Worm (Caenorhabditis elegans): ENCODE data around the gene acs-4.

acs-4 gene

DNA sequence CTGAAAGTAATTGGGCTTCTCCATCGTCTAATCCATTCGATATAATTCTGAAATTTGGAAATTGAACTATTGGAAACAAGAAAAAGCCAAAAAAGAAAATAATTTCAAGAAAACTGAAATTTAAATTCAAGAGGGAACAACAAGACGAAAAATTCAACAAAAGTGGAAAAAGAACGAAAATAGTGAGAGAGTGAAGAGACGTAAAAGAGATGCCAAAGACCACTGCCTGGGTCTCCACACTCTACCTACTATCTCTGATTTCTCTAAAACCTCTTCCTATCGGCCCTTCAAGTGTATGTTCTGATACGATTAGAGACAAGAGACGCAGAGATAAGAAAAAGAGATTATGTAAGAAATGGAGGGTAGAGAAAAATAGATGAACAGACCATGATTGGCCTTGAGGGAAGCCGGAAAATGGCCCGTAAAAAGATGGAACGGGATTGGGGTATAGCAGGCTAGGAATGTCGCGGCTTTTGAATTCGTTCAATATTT, 13.8 kb upstream of the acs-4 start, which contains the start of gene ogt-1 (continued):
- TF ChIP-seq fkh-10 (GFP tag; optimal IDR thresholded peaks at IDR 0.05) (peak; percentile 39), nfya-1 (tag; optimal IDR thresholded peaks at IDR 0.05; ENCODE audit: insufficient read depth) (peak; percentile 94)

DNA sequence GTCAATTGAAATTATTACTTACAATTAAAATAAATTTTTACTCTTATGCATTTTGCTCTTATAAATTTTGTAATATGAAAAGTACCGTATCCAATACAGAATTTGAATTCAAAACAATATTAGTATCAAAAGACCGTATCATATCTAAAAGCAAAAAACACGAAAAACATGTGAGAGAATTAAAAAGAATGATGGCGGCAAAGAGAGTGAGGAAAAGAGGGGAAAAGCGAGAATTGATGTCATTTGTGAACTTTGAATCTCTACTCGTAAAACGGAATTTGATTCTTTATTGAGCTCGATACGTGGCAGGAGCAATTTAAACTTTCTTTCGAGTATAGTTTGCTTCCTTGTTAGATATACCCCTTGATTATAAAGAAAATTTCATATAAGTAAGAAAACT, 13.1 kb upstream of the acs-4 start:
- TF ChIP-seq nhr-76 (tag; optimal IDR thresholded peaks at IDR 0.05), result no peak
- no peak for TF ChIP-seq lsy-12 (tag; optimal IDR thresholded peaks at IDR 0.05)
- TF ChIP-seq mml-1 (tag; optimal IDR thresholded peaks at IDR 0.05), result no peak
- peak; percentile 16 for TF ChIP-seq jun-1 (tag; optimal IDR thresholded peaks at IDR 0.05)
- peak; percentile 30 for TF ChIP-seq elt-2 (tag; optimal IDR thresholded peaks at IDR 0.05)

DNA sequence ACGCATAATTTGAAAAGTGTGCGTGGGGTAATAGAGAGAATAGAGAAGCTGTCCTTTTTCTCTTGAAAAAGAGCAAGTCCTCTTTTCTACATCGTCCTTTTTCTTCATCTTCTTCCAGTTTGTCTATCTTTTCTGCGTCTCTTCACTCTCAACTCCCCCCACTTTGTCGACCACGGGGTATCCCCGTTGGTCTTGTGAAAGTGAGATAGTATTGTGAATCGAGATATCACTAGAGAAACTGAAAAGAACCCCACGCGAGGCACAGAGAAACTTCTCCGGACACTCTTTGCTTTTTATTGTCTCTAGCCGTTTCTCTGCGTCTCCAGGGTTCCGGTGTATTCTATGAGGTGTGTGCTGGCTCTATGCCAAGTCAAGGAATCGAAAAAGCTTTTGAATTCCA, 12.0 kb upstream of the acs-4 start:
- peak; percentile 17 for TF ChIP-seq ZK546.5 (tag; optimal IDR thresholded peaks at IDR 0.05)
- TF ChIP-seq skn-1 (tag; optimal IDR thresholded peaks at IDR 0.05), result peak; percentile 78
- peak; percentile 40 for TF ChIP-seq elt-1 (tag; optimal IDR thresholded peaks at IDR 0.05)
- peak; percentile 52 for TF ChIP-seq ceh-82 (tag; optimal IDR thresholded peaks at IDR 0.05)
- TF ChIP-seq lsy-12 (tag; optimal IDR thresholded peaks at IDR 0.05), result peak; percentile 87
- TF ChIP-seq jun-1 (tag; optimal IDR thresholded peaks at IDR 0.05), result peak; percentile 89
- TF ChIP-seq sea-2 (GFP tag; optimal IDR thresholded peaks at IDR 0.05), result peak; percentile 13
- TF ChIP-seq nhr-237 (tag; optimal IDR thresholded peaks at IDR 0.05), result no peak
- TF ChIP-seq ama-1 (optimal IDR thresholded peaks at IDR 0.05), result peak; percentile 79
- no peak for TF ChIP-seq nhr-76 (tag; optimal IDR thresholded peaks at IDR 0.05)
- TF ChIP-seq daf-12 (tag; optimal IDR thresholded peaks at IDR 0.05), result no peak
- peak; percentile 98 for TF ChIP-seq fkh-10 (GFP tag; optimal IDR thresholded peaks at IDR 0.05)
- TF ChIP-seq nhr-25 (tag; optimal IDR thresholded peaks at IDR 0.05), result peak; percentile 87
- no peak for TF ChIP-seq ztf-4 (tag; optimal IDR thresholded peaks at IDR 0.05)
- peak; percentile 80 for TF ChIP-seq nhr-43 (tag; optimal IDR thresholded peaks at IDR 0.05; ENCODE audit: poor library complexity, severe bottlenecking)
- TF ChIP-seq nfya-1 (tag; optimal IDR thresholded peaks at IDR 0.05; ENCODE audit: insufficient read depth), result peak; percentile 94
- no peak for TF ChIP-seq eor-1 (tag; optimal IDR thresholded peaks at IDR 0.05)
- peak; percentile 85 for TF ChIP-seq egl-5 (tag; optimal IDR thresholded peaks at IDR 0.05)
- TF ChIP-seq fos-1 (tag; optimal IDR thresholded peaks at IDR 0.05), result peak; percentile 34
- peak; percentile 69 for TF ChIP-seq nhr-77 (tag; optimal IDR thresholded peaks at IDR 0.05)
- no peak for TF ChIP-seq ceh-16 (tag; optimal IDR thresholded peaks at IDR 0.05)
- peak; percentile 81 for TF ChIP-seq zag-1 (tag; optimal IDR thresholded peaks at IDR 0.05)
- no peak for TF ChIP-seq mml-1 (tag; optimal IDR thresholded peaks at IDR 0.05)
- no peak for TF ChIP-seq unc-39 (tag; optimal IDR thresholded peaks at IDR 0.05)
- peak; percentile 75 for TF ChIP-seq R02D3.7 (tag; optimal IDR thresholded peaks at IDR 0.05)
- TF ChIP-seq lin-15B (tag; optimal IDR thresholded peaks at IDR 0.05), result peak; percentile 74
- TF ChIP-seq pha-4 (tag; optimal IDR thresholded peaks at IDR 0.05), result peak; percentile 92
- no peak for TF ChIP-seq nhr-28 (tag; optimal IDR thresholded peaks at IDR 0.05)
- TF ChIP-seq egl-27 (tag; optimal IDR thresholded peaks at IDR 0.05), result peak; percentile 97
- TF ChIP-seq aly-2 (tag; optimal IDR thresholded peaks at IDR 0.05), result no peak
- peak; percentile 69 for TF ChIP-seq unc-62 (GFP tag; optimal IDR thresholded peaks at IDR 0.05)
- TF ChIP-seq nhr-11 (tag; optimal IDR thresholded peaks at IDR 0.05), result peak; percentile 74
- peak; percentile 88 for TF ChIP-seq snpc-4 (tag; optimal IDR thresholded peaks at IDR 0.05)
- TF ChIP-seq mdl-1 (tag; optimal IDR thresholded peaks at IDR 0.05), result peak; percentile 98
- TF ChIP-seq hmg-11 (tag; optimal IDR thresholded peaks at IDR 0.05), result peak; percentile 92
- TF ChIP-seq tbx-2 (tag; optimal IDR thresholded peaks at IDR 0.05), result peak; percentile 79
- TF ChIP-seq ceh-28 (tag; optimal IDR thresholded peaks at IDR 0.05), result peak; percentile 89
- TF ChIP-seq ceh-9 (tag; optimal IDR thresholded peaks at IDR 0.05), result no peak
- TF ChIP-seq nhr-23 (tag; optimal IDR thresholded peaks at IDR 0.05), result peak; percentile 85
- TF ChIP-seq pqm-1 (tag; optimal IDR thresholded peaks at IDR 0.05), result peak; percentile 47
- TF ChIP-seq lin-39 (tag; optimal IDR thresholded peaks at IDR 0.05), result peak; percentile 67
- TF ChIP-seq nhr-67 (tag; optimal IDR thresholded peaks at IDR 0.05), result peak; percentile 15
- peak; percentile 83 for TF ChIP-seq elt-2 (tag; optimal IDR thresholded peaks at IDR 0.05)

All from whole organism, L3 larva.